Fruit fly (Drosophila melanogaster) whole organism, adult: ENCODE results near the gene Srp68.

Experiments used
- CG11617 ChIP-seq: fragments of 200-800 bp; sonication (Bioruptor generic); optimal IDR thresholded peaks from 2 replicates; lab custom pipeline; 2017; ENCODE audit warnings: mild to moderate bottlenecking, missing biosample characterization, missing genetic modification reagents, missing genetic modification characterization
- CG12768 ChIP-seq: fragments of 200-800 bp; sonication (Bioruptor generic); optimal IDR thresholded peaks from 2 replicates; lab custom pipeline; 2017; ENCODE audit warnings: missing biosample characterization, missing genetic modification characterization, mild to moderate bottlenecking, moderate library complexity, missing genetic modification reagents
- CG14711 ChIP-seq: fragments of 200-800 bp; sonication (Bioruptor generic); optimal IDR thresholded peaks from 2 replicates; lab custom pipeline; 2018; ENCODE audit warnings: missing biosample characterization, mild to moderate bottlenecking, missing genetic modification characterization, moderate library complexity
- CG1620 ChIP-seq: fragments of 200-800 bp; sonication (Bioruptor generic); optimal IDR thresholded peaks from 2 replicates; lab custom pipeline; 2016; ENCODE audit warnings: missing biosample characterization, missing genetic modification characterization
- CG33017 ChIP-seq: fragments of 200-800 bp; sonication (Bioruptor generic); optimal IDR thresholded peaks from 2 replicates; lab custom pipeline; 2018; ENCODE audit warnings: missing biosample characterization, mild to moderate bottlenecking, missing genetic modification characterization, moderate library complexity
- CG5204 ChIP-seq: fragments of 200-800 bp; sonication (Bioruptor generic); optimal IDR thresholded peaks from 2 replicates; lab custom pipeline; 2016; ENCODE audit warnings: missing biosample characterization, missing genetic modification characterization
- CG7045 ChIP-seq: fragments of 200-800 bp; sonication (Bioruptor generic); optimal IDR thresholded peaks from 2 replicates; lab custom pipeline; 2017; ENCODE audit warnings: missing biosample characterization, mild to moderate bottlenecking, missing genetic modification characterization
- CG7101 ChIP-seq: fragments of 200-800 bp; sonication (Bioruptor generic); optimal IDR thresholded peaks from 2 replicates; lab custom pipeline; 2018; ENCODE audit warnings: missing biosample characterization, mild to moderate bottlenecking, missing genetic modification characterization, moderate library complexity
- Clk ChIP-seq: fragments of 200-800 bp; sonication (Bioruptor generic); optimal IDR thresholded peaks from 2 replicates; lab custom pipeline; 2017; ENCODE audit warnings: missing biosample characterization, missing genetic modification characterization
- Crg-1 ChIP-seq: fragments of 200-800 bp; sonication (Bioruptor generic); optimal IDR thresholded peaks from 2 replicates; lab custom pipeline; 2016; ENCODE audit warnings: missing biosample characterization, missing genetic modification characterization
- Hr96 ChIP-seq: fragments of 200-800 bp; sonication (Bioruptor generic); optimal IDR thresholded peaks from 2 replicates; lab custom pipeline; 2016; ENCODE audit warnings: missing biosample characterization, missing genetic modification characterization
- Mnt ChIP-seq: fragments of 200-800 bp; sonication (Bioruptor generic); optimal IDR thresholded peaks from 2 replicates; lab custom pipeline; 2016; ENCODE audit warnings: missing biosample characterization, mild to moderate bottlenecking, missing genetic modification characterization
- bab1 ChIP-seq: fragments of 200-800 bp; sonication (Bioruptor generic); optimal IDR thresholded peaks from 3 replicates; lab custom pipeline; 2019; ENCODE audit warnings: missing biosample characterization, mild to moderate bottlenecking, missing genetic modification characterization, moderate library complexity
- cic ChIP-seq: fragments of 200-800 bp; sonication (Bioruptor generic); optimal IDR thresholded peaks from 2 replicates; lab custom pipeline; 2017; ENCODE audit warnings: missing biosample characterization, mild to moderate bottlenecking, missing genetic modification characterization, moderate library complexity
- cnc ChIP-seq, 2 experiments: fragments of >200 bp; optimal IDR thresholded peaks; 2 replicates each; lab custom pipeline; 2017
- kay ChIP-seq: fragments of 200-800 bp; sonication (Bioruptor generic); peaks from one replicate; lab custom pipeline; 2016; ENCODE audit warnings: missing biosample characterization, missing genetic modification characterization, borderline replicate concordance
- ovo ChIP-seq: fragments of 200-800 bp; sonication (Bioruptor generic); optimal IDR thresholded peaks from 2 replicates; lab custom pipeline; 2016; ENCODE audit warnings: missing biosample characterization, missing genetic modification characterization
- pad ChIP-seq: fragments of 200-800 bp; sonication (Bioruptor generic); optimal IDR thresholded peaks from 3 replicates; lab custom pipeline; 2017; ENCODE audit warnings: missing biosample characterization, missing genetic modification characterization, mild to moderate bottlenecking, moderate library complexity, missing genetic modification reagents
- tj ChIP-seq: fragments of 200-800 bp; sonication (Bioruptor generic); optimal IDR thresholded peaks from 3 replicates; lab custom pipeline; 2017; ENCODE audit warnings: missing biosample characterization, mild to moderate bottlenecking, missing genetic modification characterization, moderate library complexity
- toe ChIP-seq: fragments of 200-800 bp; sonication (Bioruptor generic); optimal IDR thresholded peaks from 2 replicates; lab custom pipeline; 2016; ENCODE audit warnings: missing biosample characterization, missing genetic modification characterization

Srp68 gene

DNA sequence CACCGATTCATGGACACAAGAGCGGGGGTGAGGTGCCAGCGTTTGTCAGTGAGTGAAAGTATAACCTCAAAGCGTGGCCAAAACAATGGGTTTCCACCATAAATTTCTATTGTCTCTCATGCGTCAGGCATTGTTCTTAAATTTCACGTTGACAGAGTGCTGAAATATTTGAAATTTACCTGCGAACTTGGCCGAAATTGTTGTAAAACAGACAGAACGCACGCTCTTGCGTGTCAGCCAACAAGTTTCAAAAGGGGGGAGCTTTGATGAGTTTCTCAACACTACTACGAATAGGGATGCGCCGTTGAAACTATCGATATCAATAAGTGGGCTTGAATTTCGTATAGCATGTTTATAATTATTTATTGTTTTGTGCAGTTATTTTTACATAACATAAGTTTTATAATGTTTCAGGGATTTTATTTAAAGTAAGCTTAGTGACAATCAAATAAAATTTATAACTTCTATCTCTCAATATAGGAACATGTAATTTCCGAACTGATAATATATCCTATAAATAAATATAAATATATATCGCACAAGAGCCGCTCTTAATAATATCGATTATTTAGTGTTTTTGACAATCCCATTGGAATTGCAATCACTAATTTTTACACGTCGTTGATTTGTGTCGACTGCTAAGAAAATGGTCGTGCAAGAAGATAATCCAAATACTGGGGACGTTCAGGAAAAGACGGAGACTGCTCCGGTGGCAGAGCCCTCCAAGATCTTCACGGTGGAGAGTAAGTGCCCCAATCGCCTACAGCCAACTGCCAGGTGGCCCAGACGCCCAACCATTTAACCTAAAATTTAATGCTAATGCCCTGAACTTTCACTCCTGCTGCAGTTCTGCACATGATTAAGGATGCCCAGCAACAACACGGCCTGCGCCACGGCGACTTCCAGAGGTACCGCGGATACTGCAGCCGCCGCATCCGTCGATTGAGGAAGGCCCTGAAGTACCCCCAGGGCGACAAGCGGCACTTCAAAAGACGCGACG, at the start of gene Srp68, which contains the start of gene pix:
Gene Srp68 (plus strand): TSS at position 569 of the 1,000 bp plus-strand sequence.
Gene pix (minus strand): TSS at position 288 of the 1,000 bp plus-strand sequence.
- TF ChIP-seq cic (GFP tag; lab: Kevin White, UChicago), result peak; percentile 55
- TF ChIP-seq bab1, result peak; percentile 54
- TF ChIP-seq cnc (optimal IDR thresholded peaks at IDR 0.05; lab: Kevin White, UChicago), result no peak
- peak; percentile 58 for TF ChIP-seq tj (GFP tag; lab: Kevin White, UChicago)
- TF ChIP-seq Hr96, result no peak
- peak; percentile 82 for TF ChIP-seq Mnt (GFP tag; lab: Kevin White, UChicago)
- TF ChIP-seq Clk (GFP tag; lab: Kevin White, UChicago), result peak; percentile 58
- peak; percentile 86 for TF ChIP-seq Crg-1 (GFP tag; lab: Kevin White, UChicago)
- peak; percentile 80 for TF ChIP-seq CG7101 (tag; lab: Kevin White, UChicago)
- peak; percentile 78 for TF ChIP-seq CG12768 (GFP tag; lab: Kevin White, UChicago)
- no peak for TF ChIP-seq CG5204 (GFP tag; lab: Kevin White, UChicago)
- TF ChIP-seq CG1620 (GFP tag; lab: Kevin White, UChicago), result peak; percentile 70
- TF ChIP-seq CG11617 (GFP tag; lab: Kevin White, UChicago), result peak; percentile 90
- no peak for TF ChIP-seq kay (GFP tag; lab: Kevin White, UChicago)
- peak; percentile 82 for TF ChIP-seq pad (GFP tag; lab: Kevin White, UChicago)
- peak; percentile 74 for TF ChIP-seq ovo (GFP tag; lab: Kevin White, UChicago)
- TF ChIP-seq CG33017 (tag; lab: Kevin White, UChicago), result peak; percentile 62
- TF ChIP-seq toe (GFP tag; lab: Kevin White, UChicago), result no peak
- TF ChIP-seq CG14711 (tag; lab: Kevin White, UChicago), result peak; percentile 73
- TF ChIP-seq CG7045 (GFP tag; lab: Kevin White, UChicago), result peak; percentile 70

DNA sequence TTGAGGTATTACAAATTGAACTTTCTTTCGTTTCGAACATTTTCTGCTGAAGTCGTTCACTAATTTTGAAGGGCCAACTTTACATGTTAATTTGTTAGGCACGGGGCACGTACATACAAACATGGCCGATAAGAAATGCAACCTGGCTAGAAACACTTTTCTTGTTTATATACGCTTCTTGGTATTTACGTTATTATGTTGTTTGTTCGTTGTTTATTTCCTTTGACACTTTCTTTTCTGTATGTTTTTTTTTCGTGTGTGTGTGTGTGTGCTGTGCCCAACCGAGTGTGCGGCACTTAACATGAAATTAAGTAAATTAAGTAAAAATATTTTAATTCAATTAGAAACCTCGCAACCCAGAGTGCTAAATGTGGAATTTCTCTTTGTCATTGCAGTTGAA, 49.2 kb upstream of the Srp68 start:
- TF ChIP-seq tj (GFP tag; lab: Kevin White, UChicago) (no peak), kay (GFP tag; lab: Kevin White, UChicago) (peak; percentile 12), CG1620 (GFP tag; lab: Kevin White, UChicago) (no peak)

DNA sequence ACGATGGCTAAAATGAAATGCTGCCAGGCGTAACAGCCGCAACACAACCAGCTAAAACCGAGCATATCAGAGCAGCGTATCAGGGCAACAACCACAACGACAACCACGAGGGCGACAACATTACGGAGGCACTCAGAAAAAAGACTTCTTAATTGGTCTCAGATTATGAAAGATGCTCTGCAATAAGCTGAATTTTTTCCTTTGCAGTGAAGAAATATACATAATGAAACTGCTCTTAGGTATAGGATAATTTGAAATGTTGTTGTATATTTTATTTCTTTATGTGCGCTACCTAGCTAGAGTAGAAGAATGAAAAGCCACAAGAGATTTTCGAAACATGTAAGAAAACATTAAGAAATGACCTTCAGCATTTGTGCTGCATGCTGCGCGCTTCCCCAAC, 45.3 kb upstream of the Srp68 start:
- TF ChIP-seq Hr96, result no peak
- no peak for TF ChIP-seq ovo (GFP tag; lab: Kevin White, UChicago)
- no peak for TF ChIP-seq kay (GFP tag; lab: Kevin White, UChicago)
- TF ChIP-seq CG11617 (GFP tag; lab: Kevin White, UChicago), result no peak

DNA sequence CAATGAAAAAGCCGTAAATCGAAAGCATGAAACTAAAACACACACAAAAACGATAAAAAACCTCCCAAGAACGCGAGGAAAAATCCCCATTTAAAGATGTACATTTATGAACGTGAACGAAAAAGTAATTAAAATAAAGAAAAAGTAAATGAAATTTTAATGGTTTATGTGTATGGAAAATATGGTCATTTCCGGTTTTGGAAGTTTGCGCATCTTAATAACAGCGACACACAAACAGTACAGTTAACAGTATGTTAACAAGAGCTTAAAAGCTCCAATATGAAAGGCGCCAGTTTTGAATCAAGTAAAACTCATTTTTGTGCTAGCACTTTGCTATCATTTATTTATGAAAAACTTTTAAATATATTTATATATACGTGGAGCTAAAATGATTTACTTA, 42.9 kb upstream of the Srp68 start:
- TF ChIP-seq kay (GFP tag; lab: Kevin White, UChicago), result peak; percentile 86
- TF ChIP-seq bab1, result peak; percentile 60
- no peak for TF ChIP-seq toe (GFP tag; lab: Kevin White, UChicago)
- TF ChIP-seq cic (GFP tag; lab: Kevin White, UChicago), result no peak

DNA sequence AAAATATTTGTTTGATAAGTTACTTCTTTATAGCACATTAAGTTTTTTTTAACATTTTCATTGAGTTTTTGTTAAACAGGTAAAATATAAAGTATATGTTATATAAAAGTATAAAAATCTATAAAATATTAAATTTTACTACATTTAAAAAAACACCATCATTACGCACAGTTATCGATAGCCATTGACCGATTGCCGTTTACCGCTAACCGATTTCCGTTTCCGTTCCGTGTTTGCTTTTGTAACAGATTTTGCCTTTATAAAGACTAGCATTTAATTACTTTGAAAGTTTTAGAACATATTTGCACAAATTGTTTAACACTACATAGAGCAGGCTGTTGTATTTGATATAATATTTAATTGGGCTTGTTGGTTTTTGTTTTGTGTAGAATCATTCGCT, 35.2 kb upstream of the Srp68 start:
- no peak for TF ChIP-seq pad (GFP tag; lab: Kevin White, UChicago)
- TF ChIP-seq CG12768 (GFP tag; lab: Kevin White, UChicago), result no peak

DNA sequence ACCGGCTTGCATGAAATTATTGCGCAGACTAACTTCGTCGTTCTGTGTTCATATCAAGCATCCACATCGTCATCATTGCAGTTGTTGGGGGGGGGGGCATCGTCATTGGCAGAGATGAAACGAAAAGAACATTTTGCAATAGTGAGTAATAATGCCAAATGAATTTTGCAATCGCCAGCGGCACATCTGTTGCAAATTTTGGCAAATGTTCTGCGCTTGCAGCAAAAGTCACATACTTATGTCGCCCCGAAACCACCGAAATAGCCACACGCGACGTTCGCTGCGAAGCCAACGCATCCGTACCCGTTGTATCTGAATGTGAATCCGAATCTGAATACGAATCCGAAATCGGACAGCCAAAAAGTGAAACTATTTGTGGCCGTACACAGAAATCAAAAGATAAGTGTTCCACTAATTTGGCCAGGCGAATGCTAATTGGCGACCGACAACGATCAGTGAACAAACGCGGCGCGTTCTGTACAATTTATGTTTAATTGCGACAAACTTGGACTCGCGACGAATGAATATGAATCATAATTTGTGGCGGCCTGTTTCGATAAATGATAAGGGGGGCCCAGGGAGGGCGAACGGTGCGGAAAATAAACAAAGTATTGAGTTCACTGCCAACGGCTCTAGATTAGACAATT, 26.9 kb upstream of the Srp68 start:
- TF ChIP-seq CG12768 (GFP tag; lab: Kevin White, UChicago), result no peak
- no peak for TF ChIP-seq CG33017 (tag; lab: Kevin White, UChicago)
- TF ChIP-seq tj (GFP tag; lab: Kevin White, UChicago), result no peak
- no peak for TF ChIP-seq kay (GFP tag; lab: Kevin White, UChicago)
- TF ChIP-seq Clk (GFP tag; lab: Kevin White, UChicago), result no peak

DNA sequence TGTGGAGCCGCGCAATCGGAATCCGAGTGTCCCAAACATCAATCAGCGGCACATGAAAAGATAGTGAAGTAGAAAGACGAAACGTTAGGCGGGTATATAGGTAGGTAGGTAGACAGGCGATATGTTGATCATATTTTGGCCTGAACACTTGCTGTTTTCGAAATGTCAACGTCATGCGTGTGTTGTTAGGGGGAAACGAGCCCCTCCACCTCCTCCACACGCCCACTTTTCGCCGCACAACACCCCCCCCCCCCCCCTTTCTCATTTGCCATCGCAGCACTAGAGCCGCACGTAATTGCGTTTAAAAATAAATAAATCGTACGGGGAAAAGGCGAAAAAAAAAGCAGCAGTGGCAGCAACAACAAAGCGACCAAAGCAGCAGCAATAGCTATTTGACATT, 25.0 kb upstream of the Srp68 start:
- TF ChIP-seq Clk (GFP tag; lab: Kevin White, UChicago), result no peak
- no peak for TF ChIP-seq CG1620 (GFP tag; lab: Kevin White, UChicago)
- no peak for TF ChIP-seq toe (GFP tag; lab: Kevin White, UChicago)
- no peak for TF ChIP-seq kay (GFP tag; lab: Kevin White, UChicago)
- no peak for TF ChIP-seq Crg-1 (GFP tag; lab: Kevin White, UChicago)
- no peak for TF ChIP-seq ovo (GFP tag; lab: Kevin White, UChicago)
- TF ChIP-seq CG33017 (tag; lab: Kevin White, UChicago), result no peak
- no peak for TF ChIP-seq pad (GFP tag; lab: Kevin White, UChicago)
- no peak for TF ChIP-seq CG12768 (GFP tag; lab: Kevin White, UChicago)
- no peak for TF ChIP-seq CG7101 (tag; lab: Kevin White, UChicago)
- TF ChIP-seq CG14711 (tag; lab: Kevin White, UChicago), result no peak
- no peak for TF ChIP-seq tj (GFP tag; lab: Kevin White, UChicago)
